Fruit fly (Drosophila melanogaster) whole organism, prepupa: ENCODE measurements around the gene CG12112.

Source experiments
- Blimp-1 ChIP-seq: fragments of 200-800 bp; sonication (Bioruptor generic); optimal IDR thresholded peaks from 3 replicates; lab custom pipeline; 2017; ENCODE audit warnings: missing biosample characterization, missing genetic modification characterization, mild to moderate bottlenecking, moderate library complexity, missing genetic modification reagents
- CG10669 ChIP-seq: fragments of 200-800 bp; sonication (Bioruptor generic); optimal IDR thresholded peaks from 3 replicates; lab custom pipeline; 2018; ENCODE audit warnings: missing biosample characterization, mild to moderate bottlenecking, missing genetic modification characterization, moderate library complexity
- CG11762 ChIP-seq: fragments of 200-800 bp; sonication (Bioruptor generic); optimal IDR thresholded peaks from 3 replicates; lab custom pipeline; 2016; ENCODE audit warnings: missing biosample characterization, missing genetic modification characterization; ENCODE audit not compliant: insufficient read depth
- CG15336 ChIP-seq: fragments of 200-800 bp; sonication (Bioruptor generic); IDR thresholded peaks from 2 replicates; pipeline ENCODE4 v1.3.6; 2022; ENCODE audit warnings: missing biosample characterization, missing genetic modification characterization
- CG1621 ChIP-seq: fragments of 200-800 bp; sonication (Bioruptor generic); optimal IDR thresholded peaks from 3 replicates; lab custom pipeline; 2018; ENCODE audit warnings: missing biosample characterization, mild to moderate bottlenecking, missing genetic modification characterization
- CG16779 ChIP-seq: fragments of 200-800 bp; sonication (Bioruptor generic); optimal IDR thresholded peaks from 3 replicates; lab custom pipeline; 2017; ENCODE audit warnings: missing biosample characterization, mild to moderate bottlenecking, missing genetic modification characterization
- CG3032 ChIP-seq: fragments of 200-800 bp; optimal IDR thresholded peaks from 2 replicates; lab custom pipeline; 2019; ENCODE audit warnings: missing biosample characterization, mild to moderate bottlenecking, missing genetic modification characterization, moderate library complexity
- CG31627 ChIP-seq: fragments of 200-800 bp; sonication (Bioruptor generic); optimal IDR thresholded peaks from 3 replicates; lab custom pipeline; 2016; ENCODE audit warnings: missing biosample characterization, missing genetic modification characterization
- CG32006 ChIP-seq: fragments of 200-800 bp; sonication (Bioruptor generic); optimal IDR thresholded peaks from 3 replicates; lab custom pipeline; 2017; ENCODE audit warnings: missing biosample characterization, mild to moderate bottlenecking, missing genetic modification characterization
- CG34406 ChIP-seq: fragments of 200-800 bp; sonication (Bioruptor generic); optimal IDR thresholded peaks from 3 replicates; lab custom pipeline; 2016; ENCODE audit warnings: missing biosample characterization, missing genetic modification characterization
- CG3919 ChIP-seq: fragments of 200-800 bp; sonication (Bioruptor generic); optimal IDR thresholded peaks from 3 replicates; lab custom pipeline; 2016; ENCODE audit warnings: missing biosample characterization, missing genetic modification characterization
- CG4318 ChIP-seq: fragments of 200-800 bp; sonication (Bioruptor generic); optimal IDR thresholded peaks from 3 replicates; lab custom pipeline; 2017; ENCODE audit warnings: missing biosample characterization, mild to moderate bottlenecking, missing genetic modification characterization
- CG6276 ChIP-seq: fragments of 200-800 bp; sonication (Bioruptor generic); optimal IDR thresholded peaks from 2 replicates; lab custom pipeline; 2017; ENCODE audit warnings: missing biosample characterization, mild to moderate bottlenecking, missing genetic modification characterization
- CG6792 ChIP-seq: fragments of 200-800 bp; sonication (Bioruptor generic); optimal IDR thresholded peaks from 3 replicates; lab custom pipeline; 2016; ENCODE audit warnings: missing biosample characterization, missing genetic modification characterization
- CG6854 ChIP-seq: fragments of 200-800 bp; sonication (Bioruptor generic); optimal IDR thresholded peaks from 2 replicates; lab custom pipeline; 2017; ENCODE audit warnings: missing biosample characterization, mild to moderate bottlenecking, missing genetic modification characterization
- CG7368 ChIP-seq: fragments of 200-800 bp; sonication (Bioruptor generic); optimal IDR thresholded peaks from 3 replicates; lab custom pipeline; 2016; ENCODE audit warnings: missing biosample characterization, missing genetic modification characterization
- CG8119 ChIP-seq: fragments of 200-800 bp; sonication (Bioruptor generic); IDR thresholded peaks from 3 replicates; pipeline ENCODE4 v1.3.6; 2022; ENCODE audit warnings: missing biosample characterization, missing genetic modification characterization
- CG8632 ChIP-seq: fragments of 200-800 bp; sonication (Bioruptor generic); optimal IDR thresholded peaks from 3 replicates; lab custom pipeline; 2016; ENCODE audit warnings: missing biosample characterization, missing genetic modification characterization
- Eip75B ChIP-seq: fragments of 200-800 bp; sonication (Bioruptor generic); optimal IDR thresholded peaks from 3 replicates; lab custom pipeline; 2016; ENCODE audit warnings: missing biosample characterization, missing genetic modification characterization
- Eip78C ChIP-seq: fragments of 200-800 bp; sonication (Bioruptor generic); peaks from one replicate; lab custom pipeline; 2016; ENCODE audit warnings: missing biosample characterization, missing genetic modification characterization
- Eip93F ChIP-seq: fragments of 200-800 bp; sonication (Bioruptor generic); optimal IDR thresholded peaks from 2 replicates; lab custom pipeline; 2016; ENCODE audit warnings: missing biosample characterization, mild to moderate bottlenecking, missing genetic modification characterization
- Ets21C ChIP-seq: fragments of 200-800 bp; sonication (Bioruptor generic); optimal IDR thresholded peaks from 3 replicates; lab custom pipeline; 2016; ENCODE audit warnings: missing biosample characterization, missing genetic modification characterization
- Ets96B ChIP-seq: fragments of 200-800 bp; optimal IDR thresholded peaks from 2 replicates; lab custom pipeline; 2019; ENCODE audit warnings: missing biosample characterization, mild to moderate bottlenecking, missing genetic modification characterization, moderate library complexity
- Hr4 ChIP-seq: fragments of 200-800 bp; sonication (Bioruptor generic); optimal IDR thresholded peaks from 3 replicates; lab custom pipeline; 2016; ENCODE audit warnings: missing biosample characterization, missing genetic modification characterization
- Lpt ChIP-seq: fragments of 200-800 bp; sonication (Bioruptor generic); optimal IDR thresholded peaks from 3 replicates; lab custom pipeline; 2016; ENCODE audit warnings: missing biosample characterization, missing genetic modification characterization
- OdsH ChIP-seq: fragments of 200-800 bp; sonication (Bioruptor generic); optimal IDR thresholded peaks from 3 replicates; lab custom pipeline; 2016; ENCODE audit warnings: missing biosample characterization, missing genetic modification characterization
- Smox ChIP-seq: fragments of 200-800 bp; sonication (Bioruptor generic); optimal IDR thresholded peaks from 3 replicates; lab custom pipeline; 2016; ENCODE audit warnings: missing biosample characterization, missing genetic modification characterization
- Sox102F ChIP-seq: fragments of 200-800 bp; sonication (Bioruptor generic); optimal IDR thresholded peaks from 2 replicates; lab custom pipeline; 2016; ENCODE audit warnings: missing biosample characterization, mild to moderate bottlenecking, missing genetic modification characterization
- Sox14 ChIP-seq: fragments of 200-800 bp; sonication (Bioruptor generic); optimal IDR thresholded peaks from 3 replicates; lab custom pipeline; 2016; ENCODE audit warnings: missing biosample characterization, missing genetic modification characterization
- Sox15 ChIP-seq: fragments of 200-800 bp; sonication (Bioruptor generic); optimal IDR thresholded peaks from 3 replicates; lab custom pipeline; 2016; ENCODE audit warnings: missing biosample characterization, missing genetic modification characterization
- achi ChIP-seq: fragments of 200-800 bp; sonication (Bioruptor generic); optimal IDR thresholded peaks from 3 replicates; lab custom pipeline; 2016; ENCODE audit warnings: missing biosample characterization, missing genetic modification characterization
- acj6 ChIP-seq: fragments of 200-800 bp; sonication (Bioruptor generic); optimal IDR thresholded peaks from 3 replicates; lab custom pipeline; 2016; ENCODE audit warnings: missing biosample characterization, missing genetic modification characterization
- cyc ChIP-seq: fragments of 200-800 bp; sonication (Bioruptor generic); optimal IDR thresholded peaks from 3 replicates; lab custom pipeline; 2016; ENCODE audit warnings: missing biosample characterization, missing genetic modification characterization
- dac ChIP-seq: fragments of 200-800 bp; sonication (Bioruptor generic); optimal IDR thresholded peaks from 2 replicates; lab custom pipeline; 2017; ENCODE audit warnings: missing biosample characterization, mild to moderate bottlenecking, missing genetic modification characterization
- eg ChIP-seq: fragments of 200-800 bp; sonication (Bioruptor generic); IDR thresholded peaks from 3 replicates; pipeline ENCODE4 v1.3.6; 2022; ENCODE audit warnings: missing biosample characterization, missing genetic modification characterization
- esn ChIP-seq: fragments of 200-800 bp; sonication (Bioruptor generic); optimal IDR thresholded peaks from 2 replicates; lab custom pipeline; 2016; ENCODE audit warnings: missing biosample characterization, mild to moderate bottlenecking, missing genetic modification characterization, moderate library complexity
- fd85E ChIP-seq: fragments of 200-800 bp; sonication (Bioruptor generic); optimal IDR thresholded peaks from 3 replicates; lab custom pipeline; 2016; ENCODE audit warnings: missing biosample characterization, missing genetic modification characterization
- lz ChIP-seq: fragments of 200-800 bp; sonication (Bioruptor generic); optimal IDR thresholded peaks from 3 replicates; lab custom pipeline; 2016; ENCODE audit warnings: missing biosample characterization, missing genetic modification characterization
- net ChIP-seq: fragments of 200-800 bp; sonication (Bioruptor generic); optimal IDR thresholded peaks from 3 replicates; lab custom pipeline; 2016; ENCODE audit warnings: missing biosample characterization, missing genetic modification characterization
- pdm3 ChIP-seq: fragments of 200-800 bp; sonication (Bioruptor generic); optimal IDR thresholded peaks from 3 replicates; lab custom pipeline; 2016; ENCODE audit warnings: missing biosample characterization, missing genetic modification characterization
- salr ChIP-seq, 2 experiments: fragments of 200-800 bp; sonication (Bioruptor generic); optimal IDR thresholded peaks; 3 replicates each; lab custom pipeline; 2016 to 2018; ENCODE audit warnings: missing biosample characterization in 2 of 2, missing genetic modification characterization in 2 of 2, mild to moderate bottlenecking in 1 of 2
- svp ChIP-seq: fragments of 200-800 bp; sonication (Bioruptor generic); peaks from one replicate; lab custom pipeline; 2016; ENCODE audit warnings: missing biosample characterization, missing genetic modification characterization
- topi ChIP-seq: fragments of 200-800 bp; sonication (Bioruptor generic); optimal IDR thresholded peaks from 3 replicates; lab custom pipeline; 2016; ENCODE audit warnings: missing biosample characterization, missing genetic modification characterization
- vri ChIP-seq: fragments of 200-800 bp; sonication (Bioruptor generic); optimal IDR thresholded peaks from 3 replicates; lab custom pipeline; 2016; ENCODE audit warnings: missing biosample characterization, mild to moderate bottlenecking, missing genetic modification characterization

The CG12112 gene

DNA sequence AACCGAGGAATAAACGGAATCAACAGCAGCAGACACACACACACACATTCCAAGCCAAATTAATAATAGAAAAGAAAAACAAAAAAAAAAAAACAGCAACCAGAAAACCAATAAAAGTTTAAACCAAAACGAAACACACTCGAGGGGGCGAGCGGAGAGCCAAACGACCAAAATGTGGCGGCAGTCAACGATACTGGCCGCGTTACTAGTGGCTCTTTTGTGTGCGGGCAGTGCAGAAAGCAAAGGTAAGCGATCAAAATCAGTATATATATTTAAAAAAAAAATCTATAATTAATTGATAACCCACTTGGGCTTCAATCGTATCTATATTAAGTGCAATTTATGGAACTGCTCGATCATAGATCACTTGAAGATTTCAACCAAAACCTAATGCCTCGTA, 28.2 kb downstream of the CG12112 start:
- TF ChIP-seq CG3919 (GFP tag; lab: Kevin White, UChicago) (no peak), eg (GFP tag; lab: Robert Waterston, UW) (0 out of 3 replicates have a peak, but pooled peaks have one; percentile 25)

DNA sequence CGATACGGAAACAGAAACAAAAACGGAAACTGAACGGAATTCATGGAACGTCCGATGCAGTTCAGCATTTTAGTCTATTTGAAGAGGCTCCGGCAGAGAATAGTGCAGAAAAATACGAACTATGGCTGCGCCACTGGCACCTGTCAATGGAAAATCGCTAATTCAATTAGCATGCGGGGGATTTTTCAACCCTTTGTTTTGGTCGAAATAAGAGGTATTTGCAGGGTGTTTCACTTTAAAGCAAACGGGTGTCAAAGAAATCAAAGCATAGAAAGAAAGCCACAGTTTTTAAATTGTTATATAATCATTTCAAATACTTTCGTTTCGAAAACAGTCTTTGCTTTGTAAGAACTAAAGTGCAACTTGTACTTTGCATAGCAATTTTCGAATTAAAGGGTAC, 30.4 kb downstream of the CG12112 start, which contains the start of gene PIP82:
Gene PIP82, minus strand, starts transcription at position 101 of the 400 bp plus-strand sequence.
- TF ChIP-seq CG7368 (GFP tag; lab: Kevin White, UChicago) (no peak), CG6854 (GFP tag; lab: Kevin White, UChicago) (no peak), eg (GFP tag; lab: Robert Waterston, UW) (no peak), OdsH (GFP tag; lab: Kevin White, UChicago) (no peak), Hr4 (GFP tag; lab: Kevin White, UChicago) (no peak), CG3919 (GFP tag; lab: Kevin White, UChicago) (no peak)

DNA sequence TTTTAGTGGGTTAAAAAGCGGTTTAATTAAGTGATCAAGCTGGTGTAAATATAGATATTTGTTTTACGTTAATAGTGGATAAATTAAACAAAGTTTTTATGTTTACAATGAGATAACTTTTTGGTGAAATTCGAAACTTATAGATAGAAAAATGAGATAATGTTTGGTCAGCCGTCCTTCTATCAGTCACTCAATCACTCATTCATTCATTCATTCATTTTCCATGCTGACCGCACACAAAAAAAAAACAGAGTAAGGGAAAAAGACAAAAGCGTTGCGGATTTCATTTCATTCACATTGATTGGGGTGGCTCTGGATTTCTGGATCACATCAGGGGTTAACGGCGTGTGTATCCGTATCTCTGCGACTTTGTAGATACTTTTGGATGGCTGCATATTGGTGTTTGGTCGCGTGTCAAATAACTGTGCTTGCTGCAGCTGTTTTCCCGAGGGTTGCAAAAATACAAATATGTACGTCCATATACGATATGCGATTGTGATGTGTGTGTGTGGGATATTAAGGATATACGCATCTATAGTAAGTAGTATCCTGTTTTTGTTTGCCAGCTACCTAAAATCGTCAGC, 36.3 kb downstream of the CG12112 start:
- TF ChIP-seq svp (GFP tag; lab: Kevin White, UChicago) (peak; percentile 49), fd85E (GFP tag; lab: Kevin White, UChicago) (no peak), CG1621 (tag; lab: Kevin White, UChicago) (no peak), Sox14 (no peak)

DNA sequence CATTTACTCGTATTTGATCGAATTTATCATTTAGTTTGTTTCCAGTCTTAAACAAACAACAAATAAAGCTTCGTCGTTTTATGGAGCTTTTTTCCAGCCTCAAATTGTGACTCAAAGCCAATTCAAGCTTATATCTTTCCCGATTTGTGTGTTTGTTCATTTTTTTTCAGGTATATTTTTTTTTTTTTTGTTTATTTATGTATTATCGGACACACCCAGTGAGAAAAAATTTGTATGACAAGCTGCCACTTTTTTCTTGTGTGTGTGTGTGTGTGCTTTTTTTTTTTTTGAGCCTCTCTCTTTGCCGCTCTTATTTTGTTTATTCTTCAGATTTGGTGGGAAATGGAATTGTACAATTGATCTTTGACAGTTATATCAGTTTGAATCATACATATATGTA, 37.5 kb downstream of the CG12112 start:
- TF ChIP-seq CG34406 (GFP tag; lab: Kevin White, UChicago) (no peak), Eip75B (GFP tag; lab: Kevin White, UChicago) (no peak), esn (GFP tag; lab: Kevin White, UChicago) (peak; percentile 16), CG6276 (no peak), Ets96B (tag; lab: Kevin White, UChicago) (no peak), CG31627 (GFP tag; lab: Kevin White, UChicago) (no peak), CG3919 (GFP tag; lab: Kevin White, UChicago) (no peak), eg (GFP tag; lab: Robert Waterston, UW) (peak; percentile 37; the same call in 1 of the 3 replicates), Lpt (GFP tag; lab: Kevin White, UChicago) (no peak), dac (GFP tag; lab: Kevin White, UChicago) (no peak), CG6792 (GFP tag; lab: Kevin White, UChicago) (no peak), Ets21C (GFP tag; lab: Kevin White, UChicago) (no peak), CG4318 (GFP tag; lab: Kevin White, UChicago) (no peak), topi (GFP tag; lab: Kevin White, UChicago) (no peak), achi (no peak), CG8119 (GFP tag; lab: Robert Waterston, UW) (peak; percentile 35; the same call in 1 of the 3 replicates), Hr4 (GFP tag; lab: Kevin White, UChicago) (no peak), CG10669 (no peak), salr (GFP tag; optimal IDR thresholded peaks at IDR 0.05; lab: Kevin White, UChicago) (no peak), Sox15 (GFP tag; lab: Kevin White, UChicago) (no peak), Smox (GFP tag; lab: Kevin White, UChicago) (no peak), CG1621 (tag; lab: Kevin White, UChicago) (no peak), CG6854 (GFP tag; lab: Kevin White, UChicago) (no peak), svp (GFP tag; lab: Kevin White, UChicago) (no peak), CG16779 (no peak), CG8632 (peak; percentile 14), CG15336 (GFP tag; lab: Robert Waterston, UW) (peak; percentile 35; the same call in 1 of the 2 replicates), OdsH (GFP tag; lab: Kevin White, UChicago) (no peak), cyc (GFP tag; lab: Kevin White, UChicago) (no peak), Sox102F (GFP tag; lab: Kevin White, UChicago) (peak; percentile 14), net (GFP tag; lab: Kevin White, UChicago) (no peak), vri (GFP tag; lab: Kevin White, UChicago) (peak; percentile 12), Eip78C (GFP tag; lab: Kevin White, UChicago) (peak; percentile 38), Blimp-1 (GFP tag; lab: Kevin White, UChicago) (no peak), fd85E (GFP tag; lab: Kevin White, UChicago) (no peak), Eip93F (GFP tag; lab: Kevin White, UChicago) (no peak), CG32006 (GFP tag; lab: Kevin White, UChicago) (no peak), lz (no peak), pdm3 (GFP tag; lab: Kevin White, UChicago) (no peak), acj6 (GFP tag; lab: Kevin White, UChicago) (no peak), CG3032 (no peak), CG7368 (GFP tag; lab: Kevin White, UChicago) (no peak), CG11762 (GFP tag; lab: Kevin White, UChicago) (no peak)
